Worm (Caenorhabditis elegans) whole organism, L1 larva: ENCODE measurements around the gene F31E8.4.
A peak's percentile ranks its signal among the peaks of the same experiment; 100 is the strongest.

Experiments
- C04F5.9 ChIP-seq: sonication (generic microtip); optimal IDR thresholded peaks from 2 replicates; lab custom pipeline; 2016; ENCODE audit warnings: missing genetic modification characterization, missing compliant biosample characterization
- C16A3.4 ChIP-seq: fragments of 150-350 bp; optimal IDR thresholded peaks from 2 replicates; lab custom pipeline; 2014; ENCODE audit warnings: missing biosample characterization, missing genetic modification characterization
- F16B12.6 ChIP-seq: fragments of 150-350 bp; optimal IDR thresholded peaks from 2 replicates; lab custom pipeline; 2014; ENCODE audit warnings: missing biosample characterization, missing genetic modification characterization
- aha-1 ChIP-seq: fragments of 150-350 bp; optimal IDR thresholded peaks from 2 replicates; lab custom pipeline; 2014; ENCODE audit warnings: missing biosample characterization, missing genetic modification characterization
- alr-1 ChIP-seq: fragments of 200-800 bp; sonication (Bioruptor generic); optimal IDR thresholded peaks from 2 replicates; lab custom pipeline; 2018; ENCODE audit warnings: borderline replicate concordance, mild to moderate bottlenecking, missing genetic modification characterization, missing compliant biosample characterization
- blmp-1 ChIP-seq: fragments of 150-350 bp; optimal IDR thresholded peaks from 2 replicates; lab custom pipeline; 2014; ENCODE audit warnings: missing biosample characterization, missing genetic modification characterization
- ceh-63 ChIP-seq: fragments of 200-800 bp; sonication (Bioruptor generic); optimal IDR thresholded peaks from 2 replicates; lab custom pipeline; 2018; ENCODE audit warnings: mild to moderate bottlenecking, missing genetic modification characterization, missing compliant biosample characterization
- ceh-8 ChIP-seq: fragments of 200-800 bp; sonication (Bioruptor generic); optimal IDR thresholded peaks from 2 replicates; lab custom pipeline; 2018; ENCODE audit warnings: mild to moderate bottlenecking, missing genetic modification characterization, moderate library complexity, missing compliant biosample characterization
- ceh-82 ChIP-seq, 3 experiments: fragments of 150-350 bp in 1 of 3; sonication (generic microtip) in 2 of 3; optimal IDR thresholded peaks; 2 replicates each; lab custom pipeline; 2014 to 2017; ENCODE audit warnings: missing biosample characterization in 3 of 3, missing genetic modification characterization in 3 of 3
- ceh-90 ChIP-seq: sonication (generic microtip); optimal IDR thresholded peaks from 2 replicates; lab custom pipeline; 2016; ENCODE audit warnings: missing genetic modification characterization, missing compliant biosample characterization
- dpl-1 ChIP-seq, 3 experiments: fragments of 150-350 bp in 2 of 3; sonication (generic microtip) in 1 of 3; optimal IDR thresholded peaks; 2 replicates each; lab custom pipeline; 2014 to 2017; ENCODE audit warnings: missing biosample characterization in 3 of 3, missing genetic modification characterization in 3 of 3, missing genetic modification reagents in 3 of 3
- dsc-1 ChIP-seq: sonication (generic microtip); optimal IDR thresholded peaks from 2 replicates; lab custom pipeline; 2016; ENCODE audit warnings: mild to moderate bottlenecking, missing genetic modification characterization, missing compliant biosample characterization
- efl-1 ChIP-seq, 4 experiments: fragments of 150-350 bp; optimal IDR thresholded peaks in 3 of 4; peaks in 1 of 4; 1 replicate in 1 of 4; 2 replicates in 3 of 4; lab custom pipeline; 2014; ENCODE audit warnings: missing biosample characterization in 2 of 4, missing genetic modification characterization in 2 of 4, missing genetic modification reagents in 2 of 4
- efl-3 ChIP-seq: fragments of 200-800 bp; sonication (Bioruptor generic); optimal IDR thresholded peaks from 2 replicates; lab custom pipeline; 2018; ENCODE audit warnings: mild to moderate bottlenecking, missing genetic modification characterization, missing compliant biosample characterization
- egl-13 ChIP-seq: sonication (generic microtip); optimal IDR thresholded peaks from 2 replicates; lab custom pipeline; 2016; ENCODE audit warnings: missing genotype, missing genetic modification reagents, missing genetic modification characterization, missing compliant biosample characterization
- elt-3 ChIP-seq, 6 experiments: fragments of 150-350 bp in 1 of 6; sonication (generic microtip); optimal IDR thresholded peaks; 2 replicates each; lab custom pipeline; 2017 to 2018; ENCODE audit warnings: missing biosample characterization in 6 of 6, missing genetic modification characterization in 6 of 6, inconsistent platforms in 1 of 6
- fkh-10 ChIP-seq: sonication (generic microtip); optimal IDR thresholded peaks from 2 replicates; lab custom pipeline; 2017; ENCODE audit warnings: missing biosample characterization, missing genetic modification reagents, missing genetic modification characterization
- fos-1 ChIP-seq: fragments of 150-350 bp; optimal IDR thresholded peaks from 2 replicates; lab custom pipeline; 2014; ENCODE audit warnings: missing biosample characterization, missing genetic modification characterization
- hlh-17 ChIP-seq: fragments of 200-800 bp; sonication (Bioruptor generic); optimal IDR thresholded peaks from 2 replicates; lab custom pipeline; 2018; ENCODE audit warnings: missing genetic modification characterization, mild to moderate bottlenecking, missing compliant biosample characterization, moderate library complexity, borderline replicate concordance
- hpl-2 ChIP-seq: fragments of 150-350 bp; optimal IDR thresholded peaks from 2 replicates; lab custom pipeline; 2014; ENCODE audit warnings: missing biosample characterization, missing genetic modification reagents, missing genetic modification characterization
- isw-1 ChIP-seq: fragments of 200-800 bp; sonication (Bioruptor generic); IDR thresholded peaks from 2 replicates; pipeline ENCODE4 v1.3.6; 2022; ENCODE audit warnings: missing genetic modification characterization, missing compliant biosample characterization
- jun-1 ChIP-seq: fragments of 150-350 bp; optimal IDR thresholded peaks from 2 replicates; lab custom pipeline; 2014; ENCODE audit warnings: missing biosample characterization, missing genetic modification reagents, missing genetic modification characterization
- lin-13 ChIP-seq: fragments of 150-350 bp; optimal IDR thresholded peaks from 2 replicates; lab custom pipeline; 2014; ENCODE audit warnings: missing biosample characterization, missing genetic modification reagents, missing genetic modification characterization
- lin-14 ChIP-seq: fragments of 200-800 bp; sonication (Bioruptor generic); optimal IDR thresholded peaks from 2 replicates; lab custom pipeline; 2018; ENCODE audit warnings: mild to moderate bottlenecking, missing genetic modification characterization, moderate library complexity, missing compliant biosample characterization
- lir-3 ChIP-seq: sonication (generic microtip); optimal IDR thresholded peaks from 2 replicates; lab custom pipeline; 2016; ENCODE audit warnings: mild to moderate bottlenecking, missing genetic modification characterization, moderate library complexity, missing compliant biosample characterization; ENCODE audit not compliant: poor library complexity
- mep-1 ChIP-seq: fragments of 150-350 bp; optimal IDR thresholded peaks from 2 replicates; lab custom pipeline; 2014; ENCODE audit warnings: missing biosample characterization, missing genetic modification characterization
- nhr-11 ChIP-seq: fragments of 150-350 bp; optimal IDR thresholded peaks from 2 replicates; lab custom pipeline; 2014; ENCODE audit warnings: missing biosample characterization, missing genetic modification characterization
- nhr-19 ChIP-seq: fragments of 200-800 bp; sonication (Bioruptor generic); conservative IDR thresholded peaks from 2 replicates; pipeline ENCODE4 v1.3.6; 2022; ENCODE audit warnings: missing genetic modification characterization, missing compliant biosample characterization
- nhr-237 ChIP-seq: fragments of 150-350 bp; optimal IDR thresholded peaks from 2 replicates; lab custom pipeline; 2014; ENCODE audit warnings: missing biosample characterization, missing genetic modification characterization
- nhr-28 ChIP-seq: fragments of 150-350 bp; optimal IDR thresholded peaks from 2 replicates; lab custom pipeline; 2014; ENCODE audit warnings: missing biosample characterization, missing genetic modification characterization
- nhr-47 ChIP-seq: sonication (generic microtip); optimal IDR thresholded peaks from 2 replicates; lab custom pipeline; 2016; ENCODE audit warnings: mild to moderate bottlenecking, missing genetic modification characterization, moderate library complexity, missing compliant biosample characterization
- nhr-76 ChIP-seq: sonication (generic microtip); optimal IDR thresholded peaks from 2 replicates; lab custom pipeline; 2017; ENCODE audit warnings: missing biosample characterization, missing genetic modification characterization
- nhr-77 ChIP-seq: fragments of 150-350 bp; optimal IDR thresholded peaks from 2 replicates; lab custom pipeline; 2014; ENCODE audit warnings: missing biosample characterization, missing genetic modification characterization
- nhr-85 ChIP-seq: sonication (generic microtip); peaks from one replicate; lab custom pipeline; 2016; ENCODE audit warnings: missing genetic modification characterization, inconsistent platforms, missing compliant biosample characterization
- nhr-90 ChIP-seq: sonication (generic microtip); optimal IDR thresholded peaks from 2 replicates; lab custom pipeline; 2016; ENCODE audit warnings: mild to moderate bottlenecking, missing genetic modification characterization, missing compliant biosample characterization; ENCODE audit not compliant: poor library complexity
- skn-1 ChIP-seq: fragments of 150-350 bp; optimal IDR thresholded peaks from 2 replicates; lab custom pipeline; 2014; ENCODE audit warnings: missing biosample characterization, missing genetic modification characterization
- sox-4 ChIP-seq: sonication (generic microtip); optimal IDR thresholded peaks from 2 replicates; lab custom pipeline; 2016; ENCODE audit warnings: missing genetic modification characterization, missing compliant biosample characterization
- sptf-1 ChIP-seq: fragments of 150-350 bp; optimal IDR thresholded peaks from 2 replicates; lab custom pipeline; 2014; ENCODE audit warnings: missing biosample characterization, missing genetic modification characterization
- sup-37 ChIP-seq: fragments of 200-800 bp; sonication (Bioruptor generic); optimal IDR thresholded peaks from 2 replicates; lab custom pipeline; 2018; ENCODE audit warnings: mild to moderate bottlenecking, missing genetic modification characterization, missing compliant biosample characterization
- swsn-7 ChIP-seq: sonication (generic microtip); optimal IDR thresholded peaks from 2 replicates; lab custom pipeline; 2016; ENCODE audit warnings: missing genetic modification characterization, missing compliant biosample characterization
- tbx-2 ChIP-seq: sonication (generic microtip); optimal IDR thresholded peaks from 2 replicates; lab custom pipeline; 2016; ENCODE audit warnings: missing genetic modification characterization, missing compliant biosample characterization
- unc-130 ChIP-seq: fragments of 150-350 bp; optimal IDR thresholded peaks from 2 replicates; lab custom pipeline; 2017; ENCODE audit warnings: missing biosample characterization, missing genetic modification characterization, inconsistent platforms
- unc-30 ChIP-seq: sonication (generic microtip); optimal IDR thresholded peaks from 2 replicates; lab custom pipeline; 2017; ENCODE audit warnings: missing biosample characterization, missing genetic modification characterization
- unc-62 ChIP-seq: fragments of 150-350 bp; optimal IDR thresholded peaks from 2 replicates; lab custom pipeline; 2014; ENCODE audit warnings: missing biosample characterization, missing genetic modification reagents, missing genetic modification characterization
- unc-86 ChIP-seq: sonication (generic microtip); optimal IDR thresholded peaks from 2 replicates; lab custom pipeline; 2016; ENCODE audit warnings: missing genetic modification characterization, missing compliant biosample characterization
- unc-98 ChIP-seq: fragments of 200-800 bp; sonication (Bioruptor generic); IDR thresholded peaks from 2 replicates; pipeline ENCODE4 v1.3.6; 2022; ENCODE audit warnings: missing genetic modification characterization, missing compliant biosample characterization
- vab-15 ChIP-seq: sonication (generic microtip); optimal IDR thresholded peaks from 2 replicates; lab custom pipeline; 2017; ENCODE audit warnings: missing genotype, mild to moderate bottlenecking, missing genetic modification characterization, missing compliant biosample characterization
- xbp-1 ChIP-seq: sonication (generic microtip); optimal IDR thresholded peaks from 2 replicates; lab custom pipeline; 2016; ENCODE audit warnings: missing genetic modification characterization, missing compliant biosample characterization
- zag-1 ChIP-seq: fragments of 150-350 bp; optimal IDR thresholded peaks from 2 replicates; lab custom pipeline; 2014; ENCODE audit warnings: missing biosample characterization, missing genetic modification characterization
- zip-4 ChIP-seq: fragments of 200-800 bp; sonication (Bioruptor generic); optimal IDR thresholded peaks from 2 replicates; lab custom pipeline; 2018; ENCODE audit warnings: mild to moderate bottlenecking, missing genetic modification characterization, moderate library complexity, missing compliant biosample characterization
- ztf-11 ChIP-seq, 2 experiments: sonication (generic microtip); optimal IDR thresholded peaks; 2 replicates each; lab custom pipeline; 2016 to 2017; ENCODE audit warnings: missing genetic modification characterization in 2 of 2, missing biosample characterization in 1 of 2, missing compliant biosample characterization in 1 of 2

Gene F31E8.4

DNA sequence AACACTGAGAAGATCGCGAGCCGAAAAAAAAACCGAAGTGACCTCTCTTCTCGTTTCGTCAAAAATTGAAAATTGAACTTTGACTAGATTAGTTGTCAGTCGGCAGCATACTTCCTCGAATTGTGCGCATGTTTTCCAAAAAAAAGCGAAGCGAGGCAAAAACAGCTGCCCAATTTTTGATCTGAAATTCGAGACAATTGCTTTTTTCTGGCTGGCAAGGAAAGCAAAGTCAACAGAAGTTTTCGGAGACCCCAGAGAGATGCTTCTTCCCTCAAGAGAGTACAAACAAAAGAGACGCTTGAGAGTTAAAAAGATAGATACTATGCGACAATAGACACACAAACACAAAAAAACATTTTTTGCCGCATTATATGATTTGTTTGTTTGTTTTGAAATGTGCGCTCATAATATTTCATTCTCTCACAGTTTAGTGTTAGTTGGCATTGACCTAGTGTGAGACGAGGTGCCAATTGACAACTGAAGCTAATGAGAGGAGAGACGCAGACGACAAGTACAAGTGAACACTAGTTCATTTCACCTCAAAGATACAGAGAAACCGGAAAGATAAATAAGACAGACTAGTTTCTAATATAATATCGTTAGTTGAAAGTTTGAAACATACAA lies 36.1 kb upstream of the F31E8.4 start (continued):
- no peak for TF ChIP-seq fos-1
- TF ChIP-seq ztf-11 (tag; optimal IDR thresholded peaks at IDR 0.05; lab: Kevin White, UChicago) = no peak
- no peak for TF ChIP-seq sup-37 (GFP tag; lab: Kevin White, UChicago)
- TF ChIP-seq nhr-11 (tag; lab: Kevin White, UChicago) = no peak
- TF ChIP-seq C16A3.4 (tag; lab: Kevin White, UChicago) = no peak
- no peak for TF ChIP-seq hlh-17 (GFP tag; lab: Kevin White, UChicago)
- no peak for TF ChIP-seq hpl-2
- TF ChIP-seq efl-3 (GFP tag; lab: Kevin White, UChicago) = no peak
- TF ChIP-seq mep-1 (tag; lab: Kevin White, UChicago) = peak; percentile 32
- TF ChIP-seq F16B12.6 (tag; lab: Kevin White, UChicago) = no peak
- no peak for TF ChIP-seq unc-130 (tag; lab: Kevin White, UChicago)
- TF ChIP-seq sptf-1 (tag; lab: Kevin White, UChicago) = no peak
- no peak for TF ChIP-seq C04F5.9 (tag; lab: Kevin White, UChicago)
- peak; percentile 45 for TF ChIP-seq lin-14
- TF ChIP-seq nhr-77 (tag; lab: Kevin White, UChicago) = no peak
- no peak for TF ChIP-seq ceh-8 (GFP tag; lab: Kevin White, UChicago)
- no peak for TF ChIP-seq unc-98 (GFP tag; lab: Robert Waterston, UW)
- no peak for TF ChIP-seq aha-1

DNA sequence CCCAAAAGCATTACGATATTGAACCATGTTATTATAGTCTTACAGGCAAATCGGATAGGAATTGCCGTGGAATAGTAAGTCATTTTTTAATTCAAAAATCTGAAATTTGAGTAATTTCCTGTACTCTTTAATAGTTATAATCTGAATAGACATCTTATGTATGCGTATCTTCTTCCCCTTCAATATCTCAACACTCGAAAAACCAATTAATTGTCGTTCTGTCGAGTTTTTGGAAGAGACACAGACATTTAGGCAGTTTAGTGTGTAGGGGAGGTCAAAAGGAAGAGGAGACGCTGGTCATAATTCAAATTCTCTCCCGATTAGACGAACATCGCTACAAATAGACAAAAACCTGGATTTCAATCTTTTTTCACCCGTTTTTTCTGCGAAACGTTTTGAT lies 35.5 kb upstream of the F31E8.4 start:
- TF ChIP-seq zip-4 (GFP tag; lab: Kevin White, UChicago) (no peak), ceh-82 (tag; optimal IDR thresholded peaks at IDR 0.05; lab: Kevin White, UChicago) (peak in 1 of 3 experiments; percentile 29), jun-1 (tag; lab: Kevin White, UChicago) (no peak), dpl-1 (GFP tag; optimal IDR thresholded peaks at IDR 0.05; lab: Kevin White, UChicago) (no peak), isw-1 (GFP tag; lab: Robert Waterston, UW) (no peak), ztf-11 (tag; optimal IDR thresholded peaks at IDR 0.05; lab: Kevin White, UChicago) (no peak), nhr-19 (GFP tag; lab: Robert Waterston, UW) (no peak), elt-3 (tag; optimal IDR thresholded peaks at IDR 0.05; lab: Kevin White, UChicago) (peak in 1 of 6 experiments; percentile 50), unc-86 (no peak), tbx-2 (tag; lab: Kevin White, UChicago) (peak; percentile 31), fkh-10 (no peak), blmp-1 (tag; lab: Kevin White, UChicago) (peak; percentile 85), ceh-90 (tag; lab: Kevin White, UChicago) (no peak), nhr-237 (tag; lab: Kevin White, UChicago) (no peak), skn-1 (tag; lab: Kevin White, UChicago) (no peak), zag-1 (tag; lab: Kevin White, UChicago) (no peak), nhr-28 (tag; lab: Kevin White, UChicago) (no peak), alr-1 (tag; lab: Kevin White, UChicago) (no peak), dsc-1 (tag; lab: Kevin White, UChicago) (peak; percentile 8), swsn-7 (tag; lab: Kevin White, UChicago) (peak; percentile 11), egl-13 (no peak), nhr-85 (tag; lab: Kevin White, UChicago) (peak; percentile 93), unc-30 (tag; lab: Kevin White, UChicago) (no peak), nhr-90 (tag; lab: Kevin White, UChicago) (no peak), efl-1 (optimal IDR thresholded peaks at IDR 0.05; lab: Kevin White, UChicago) (peak; percentile 13 to 21), efl-1 (GFP tag; optimal IDR thresholded peaks at IDR 0.05 in 1 of 2; lab: Kevin White, UChicago) (no peak), ceh-63 (no peak), sox-4 (tag; lab: Kevin White, UChicago) (no peak), lin-13 (GFP tag; lab: Kevin White, UChicago) (no peak), vab-15 (tag; lab: Kevin White, UChicago) (peak; percentile 61), nhr-77 (tag; lab: Kevin White, UChicago) (no peak), unc-62 (no peak), nhr-47 (tag; lab: Kevin White, UChicago) (peak; percentile 2), xbp-1 (no peak), nhr-76 (tag; lab: Kevin White, UChicago) (no peak), lir-3 (tag; lab: Kevin White, UChicago) (no peak)
